Worm (Caenorhabditis elegans) whole organism, mixed stage, embryonic: ENCODE results near the gene srh-37.

Experiments
- M03D4.4 ChIP-seq: sonication (generic microtip); optimal IDR thresholded peaks from 2 replicates; lab custom pipeline; 2017; ENCODE audit warnings: mild to moderate bottlenecking, missing genetic modification characterization, missing compliant biosample characterization
- bed-3 ChIP-seq: fragments of 200-800 bp; sonication (Bioruptor generic); optimal IDR thresholded peaks from 3 replicates; lab custom pipeline; 2018; ENCODE audit warnings: mild to moderate bottlenecking, missing genetic modification characterization, moderate library complexity, missing compliant biosample characterization
- blmp-1 ChIP-seq: fragments of 150-350 bp; optimal IDR thresholded peaks from 2 replicates; lab custom pipeline; 2014; ENCODE audit warnings: missing biosample characterization, missing genetic modification characterization
- ceh-39 ChIP-seq: fragments of 150-350 bp; optimal IDR thresholded peaks from 2 replicates; lab custom pipeline; 2014; ENCODE audit warnings: missing biosample characterization, missing genetic modification characterization
- ceh-43 ChIP-seq: fragments of 200-800 bp; sonication (Bioruptor generic); optimal IDR thresholded peaks from 2 replicates; lab custom pipeline; 2018; ENCODE audit warnings: mild to moderate bottlenecking, missing genetic modification characterization, moderate library complexity, missing compliant biosample characterization
- ceh-83 ChIP-seq: fragments of 200-800 bp; sonication (Bioruptor generic); optimal IDR thresholded peaks from 2 replicates; lab custom pipeline; 2018; ENCODE audit warnings: mild to moderate bottlenecking, missing genetic modification characterization, missing compliant biosample characterization
- ces-1 ChIP-seq: fragments of 150-350 bp; optimal IDR thresholded peaks from 2 replicates; lab custom pipeline; 2014; ENCODE audit warnings: missing biosample characterization, missing genetic modification reagents, missing genetic modification characterization
- cnd-1 ChIP-seq: fragments of 200-800 bp; sonication (Bioruptor generic); optimal IDR thresholded peaks from 2 replicates; lab custom pipeline; 2018; ENCODE audit warnings: mild to moderate bottlenecking, missing genetic modification characterization, missing compliant biosample characterization
- drap-1 ChIP-seq: fragments of 200-800 bp; sonication (Bioruptor generic); optimal IDR thresholded peaks from 3 replicates; lab custom pipeline; 2018; ENCODE audit warnings: mild to moderate bottlenecking, missing genetic modification characterization, missing compliant biosample characterization
- elt-1 ChIP-seq: sonication (generic microtip); optimal IDR thresholded peaks from 2 replicates; lab custom pipeline; 2017; ENCODE audit warnings: missing genetic modification characterization, mild to moderate bottlenecking, missing compliant biosample characterization, antibody characterized with exemption, moderate library complexity, borderline replicate concordance; ENCODE audit not compliant: insufficient read depth
- elt-3 ChIP-seq: fragments of 150-350 bp; optimal IDR thresholded peaks from 2 replicates; lab custom pipeline; 2014; ENCODE audit warnings: missing biosample characterization, missing genetic modification characterization
- flh-1 ChIP-seq: fragments of 200-800 bp; sonication (Bioruptor generic); optimal IDR thresholded peaks from 2 replicates; lab custom pipeline; 2018; ENCODE audit warnings: mild to moderate bottlenecking, missing genetic modification characterization, moderate library complexity, missing compliant biosample characterization
- ham-2 ChIP-seq: fragments of 200-800 bp; sonication (Bioruptor generic); optimal IDR thresholded peaks from 2 replicates; lab custom pipeline; 2018; ENCODE audit warnings: mild to moderate bottlenecking, missing genetic modification characterization, missing compliant biosample characterization
- hlh-1 ChIP-seq: fragments of 150-350 bp; optimal IDR thresholded peaks from 2 replicates; lab custom pipeline; 2014; ENCODE audit warnings: missing biosample characterization, missing genetic modification reagents, missing genetic modification characterization
- lin-13 ChIP-seq: fragments of 150-350 bp; optimal IDR thresholded peaks from 2 replicates; lab custom pipeline; 2014; ENCODE audit warnings: missing biosample characterization, missing genetic modification characterization
- lin-32 ChIP-seq: fragments of 200-800 bp; sonication (Bioruptor generic); optimal IDR thresholded peaks from 2 replicates; lab custom pipeline; 2018; ENCODE audit warnings: mild to moderate bottlenecking, missing genetic modification characterization, missing compliant biosample characterization
- lsy-2 ChIP-seq: fragments of 150-350 bp; optimal IDR thresholded peaks from 2 replicates; lab custom pipeline; 2014; ENCODE audit warnings: missing biosample characterization, missing genetic modification characterization
- mab-5 ChIP-seq: fragments of 150-350 bp; optimal IDR thresholded peaks from 2 replicates; lab custom pipeline; 2014; ENCODE audit warnings: missing biosample characterization, missing genetic modification characterization
- mep-1 ChIP-seq: fragments of 150-350 bp; optimal IDR thresholded peaks from 2 replicates; lab custom pipeline; 2017; ENCODE audit warnings: missing biosample characterization, missing genetic modification reagents, missing genetic modification characterization, inconsistent platforms
- mls-2 ChIP-seq: sonication (generic microtip); optimal IDR thresholded peaks from 2 replicates; lab custom pipeline; 2016; ENCODE audit warnings: mild to moderate bottlenecking, missing genetic modification characterization, moderate library complexity, missing compliant biosample characterization
- nhr-12 ChIP-seq: fragments of 150-350 bp; optimal IDR thresholded peaks from 2 replicates; lab custom pipeline; 2014; ENCODE audit warnings: missing biosample characterization, missing genetic modification characterization
- nhr-2 ChIP-seq: fragments of 150-350 bp; optimal IDR thresholded peaks from 2 replicates; lab custom pipeline; 2014; ENCODE audit warnings: missing biosample characterization, missing genetic modification characterization
- nhr-237 ChIP-seq: fragments of 150-350 bp; optimal IDR thresholded peaks from 2 replicates; lab custom pipeline; 2014; ENCODE audit warnings: missing biosample characterization, missing genetic modification characterization
- nhr-28 ChIP-seq: fragments of 150-350 bp; optimal IDR thresholded peaks from 2 replicates; lab custom pipeline; 2014; ENCODE audit warnings: missing biosample characterization, missing genetic modification characterization
- nhr-76 ChIP-seq: sonication (generic microtip); optimal IDR thresholded peaks from 2 replicates; lab custom pipeline; 2017; ENCODE audit warnings: missing biosample characterization, missing genetic modification characterization
- pha-4 ChIP-seq: fragments of 150-350 bp; optimal IDR thresholded peaks from 2 replicates; lab custom pipeline; 2018; ENCODE audit warnings: missing biosample characterization, missing genetic modification reagents, missing genetic modification characterization
- sem-2 ChIP-seq: fragments of 200-800 bp; sonication (Bioruptor generic); optimal IDR thresholded peaks from 2 replicates; lab custom pipeline; 2018; ENCODE audit warnings: mild to moderate bottlenecking, missing genetic modification characterization, missing compliant biosample characterization
- snpc-4 ChIP-seq: fragments of 150-350 bp; optimal IDR thresholded peaks from 2 replicates; lab custom pipeline; 2014; ENCODE audit warnings: missing biosample characterization, missing genetic modification characterization
- sptf-1 ChIP-seq: sonication (generic microtip); optimal IDR thresholded peaks from 2 replicates; lab custom pipeline; 2017; ENCODE audit warnings: mild to moderate bottlenecking, missing genetic modification characterization, moderate library complexity, missing compliant biosample characterization
- tbx-8 ChIP-seq: fragments of 200-800 bp; sonication (Bioruptor generic); optimal IDR thresholded peaks from 2 replicates; lab custom pipeline; 2018; ENCODE audit warnings: mild to moderate bottlenecking, missing genetic modification characterization, moderate library complexity, missing compliant biosample characterization
- unc-120 ChIP-seq: sonication (generic microtip); optimal IDR thresholded peaks from 2 replicates; lab custom pipeline; 2017; ENCODE audit warnings: missing genetic modification characterization, missing compliant biosample characterization; ENCODE audit not compliant: poor library complexity, severe bottlenecking
- unc-39 ChIP-seq: fragments of 150-350 bp; optimal IDR thresholded peaks from 2 replicates; lab custom pipeline; 2014; ENCODE audit warnings: missing biosample characterization, missing genetic modification characterization
- unc-62 ChIP-seq: fragments of 150-350 bp; optimal IDR thresholded peaks from 2 replicates; lab custom pipeline; 2014; ENCODE audit warnings: missing biosample characterization, missing genetic modification reagents, missing genetic modification characterization
- zip-8 ChIP-seq: fragments of 150-350 bp; optimal IDR thresholded peaks from 2 replicates; lab custom pipeline; 2014; ENCODE audit warnings: missing biosample characterization, missing genetic modification characterization
- ztf-11 ChIP-seq: fragments of 150-350 bp; optimal IDR thresholded peaks from 2 replicates; lab custom pipeline; 2014; ENCODE audit warnings: missing biosample characterization, missing genetic modification characterization

The srh-37 gene

ce11 chrV:543169-543568 is 30.8 kb upstream of the srh-37 start, which contains the start of gene C14C6.3:
Gene C14C6.3 (plus strand): TSS chrV:543469.
- TF ChIP-seq pha-4 (tag; lab: Kevin White, UChicago) (no peak), elt-1 (tag; lab: Kevin White, UChicago) (no peak), flh-1 (GFP tag; lab: Kevin White, UChicago) (no peak)

DNA sequence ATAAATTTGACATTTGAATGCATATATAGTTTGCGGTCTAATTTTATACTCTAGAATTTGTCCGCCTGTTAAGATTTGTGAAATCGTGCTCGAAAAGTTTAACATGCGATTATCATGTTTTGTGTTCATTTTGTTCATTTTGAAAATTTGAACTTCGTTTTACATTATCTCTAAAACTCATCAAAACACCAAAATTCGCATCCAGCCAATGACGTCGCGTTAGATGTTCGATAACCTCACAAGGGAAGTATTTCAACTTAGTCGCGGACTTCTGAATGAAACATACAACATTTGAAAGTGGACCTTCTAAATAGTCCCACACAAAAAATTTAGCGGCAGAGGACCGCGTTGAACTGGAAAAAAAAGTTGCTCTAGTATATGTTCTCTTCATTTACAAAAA is 29.1 kb upstream of the srh-37 start:
- TF ChIP-seq lin-13 (tag; lab: Kevin White, UChicago), result no peak
- TF ChIP-seq nhr-28, result no peak
- no peak for TF ChIP-seq nhr-2
- TF ChIP-seq zip-8, result no peak
- TF ChIP-seq drap-1 (GFP tag; lab: Kevin White, UChicago), result no peak
- no peak for TF ChIP-seq unc-62 (GFP tag; lab: Kevin White, UChicago)
- no peak for TF ChIP-seq unc-120
- TF ChIP-seq tbx-8 (GFP tag; lab: Kevin White, UChicago), result no peak
- TF ChIP-seq ceh-39 (tag; lab: Kevin White, UChicago), result no peak
- TF ChIP-seq ceh-83 (GFP tag; lab: Kevin White, UChicago), result no peak
- TF ChIP-seq unc-39, result no peak
- no peak for TF ChIP-seq mep-1
- TF ChIP-seq M03D4.4 (tag; lab: Kevin White, UChicago), result no peak
- TF ChIP-seq nhr-12 (tag; lab: Kevin White, UChicago), result no peak
- TF ChIP-seq lsy-2 (tag; lab: Kevin White, UChicago), result no peak
- TF ChIP-seq pha-4 (tag; lab: Kevin White, UChicago), result no peak

- TF ChIP-seq lsy-2 (tag; lab: Kevin White, UChicago) (no peak), nhr-237 (tag; lab: Kevin White, UChicago) (no peak), elt-1 (tag; lab: Kevin White, UChicago) (peak; percentile 77)
These were observed 26.8 kb upstream of the srh-37 start, which contains the start of gene nhr-155 for ce11 chrV:539040-539510. Gene nhr-155 (plus strand): TSS chrV:539460.

DNA sequence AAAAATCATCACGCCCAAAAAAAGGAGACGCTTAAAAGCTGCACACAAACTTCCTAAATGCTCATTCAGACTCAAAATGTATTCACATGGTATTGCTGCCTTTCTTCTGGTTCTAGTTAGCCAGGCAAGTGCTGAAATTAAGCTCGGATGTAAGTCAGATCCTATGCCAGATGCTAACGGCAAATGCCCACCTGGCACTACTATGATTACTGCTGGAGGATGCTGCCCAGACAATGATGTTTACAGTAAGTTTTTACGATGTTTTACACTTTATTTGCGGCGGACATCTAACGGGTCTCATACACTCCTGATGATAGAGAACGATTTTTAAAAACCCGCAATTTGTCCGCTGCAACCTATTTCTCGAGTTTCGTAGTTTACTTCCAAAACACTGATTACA is 24.3 kb upstream of the srh-37 start, which contains the start of gene C14C6.5:
Gene C14C6.5 (plus strand): TSS at position 58 of the 400 bp plus-strand sequence.
- TF ChIP-seq nhr-2, result no peak
- TF ChIP-seq ham-2 (GFP tag; lab: Kevin White, UChicago), result no peak
- no peak for TF ChIP-seq M03D4.4 (tag; lab: Kevin White, UChicago)
- no peak for TF ChIP-seq unc-39
- TF ChIP-seq mep-1, result no peak
- TF ChIP-seq ztf-11, result no peak
- TF ChIP-seq bed-3 (GFP tag; lab: Kevin White, UChicago), result no peak
- TF ChIP-seq mls-2, result no peak
- no peak for TF ChIP-seq unc-62 (GFP tag; lab: Kevin White, UChicago)
- no peak for TF ChIP-seq cnd-1 (tag; lab: Kevin White, UChicago)
- no peak for TF ChIP-seq snpc-4
- no peak for TF ChIP-seq ceh-83 (GFP tag; lab: Kevin White, UChicago)
- no peak for TF ChIP-seq nhr-237 (tag; lab: Kevin White, UChicago)
- no peak for TF ChIP-seq unc-120
- TF ChIP-seq sem-2 (GFP tag; lab: Kevin White, UChicago), result no peak

DNA sequence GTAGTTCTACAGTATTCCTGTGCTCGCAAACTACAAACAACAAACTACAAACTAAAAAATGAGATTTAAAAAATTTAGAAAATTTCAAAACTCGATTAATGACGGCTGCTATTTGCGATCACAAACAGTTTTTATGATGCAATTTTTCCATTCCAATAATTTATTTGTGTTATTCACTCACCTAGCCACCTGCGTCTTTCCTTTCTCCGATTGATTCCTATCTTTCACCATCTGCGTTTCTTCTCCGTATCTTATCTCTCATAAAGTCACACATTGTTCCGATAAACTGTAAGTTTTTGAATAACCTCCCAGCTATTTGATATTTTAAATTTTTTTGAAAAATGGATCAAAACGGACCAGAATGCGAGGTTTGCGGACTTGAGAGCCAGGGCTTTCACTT is 21.9 kb upstream of the srh-37 start, which contains the start of gene nhr-132:
Gene nhr-132 (plus strand): TSS at position 271 of the 400 bp plus-strand sequence.
- TF ChIP-seq elt-1 (tag; lab: Kevin White, UChicago), result peak; percentile 3
- TF ChIP-seq nhr-2, result no peak

DNA sequence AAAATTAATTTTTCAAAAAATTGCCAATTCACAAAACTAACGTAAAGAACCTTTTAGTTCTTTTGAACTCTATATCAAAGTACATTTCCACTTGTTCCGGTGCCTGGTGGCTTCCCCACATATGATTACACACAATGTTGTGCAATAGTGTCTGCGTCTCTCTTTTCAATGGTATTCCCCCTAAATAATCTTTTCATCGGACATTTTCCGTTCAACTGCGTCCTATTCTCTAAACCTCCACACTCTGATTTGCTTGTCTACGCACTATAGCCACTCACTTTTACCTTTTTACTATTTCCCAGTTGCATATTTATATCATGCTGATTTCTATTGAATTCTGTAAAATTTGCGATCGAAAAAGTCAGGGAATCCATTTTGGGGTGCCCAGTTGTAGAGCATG is 19.7 kb upstream of the srh-37 start, which contains the start of gene nhr-58:
Gene nhr-58 (plus strand): TSS at position 214 of the 400 bp plus-strand sequence.
- peak; percentile 27 for TF ChIP-seq unc-120
- TF ChIP-seq ceh-39 (tag; lab: Kevin White, UChicago), result no peak
- TF ChIP-seq lsy-2 (tag; lab: Kevin White, UChicago), result no peak
- TF ChIP-seq nhr-76, result no peak
- no peak for TF ChIP-seq M03D4.4 (tag; lab: Kevin White, UChicago)
- no peak for TF ChIP-seq ceh-43
- TF ChIP-seq mab-5 (tag; lab: Kevin White, UChicago), result no peak
- TF ChIP-seq ceh-83 (GFP tag; lab: Kevin White, UChicago), result no peak
- TF ChIP-seq cnd-1 (tag; lab: Kevin White, UChicago), result no peak
- no peak for TF ChIP-seq drap-1 (GFP tag; lab: Kevin White, UChicago)
- TF ChIP-seq nhr-28, result no peak
- no peak for TF ChIP-seq zip-8
- TF ChIP-seq elt-3, result peak; percentile 83
- no peak for TF ChIP-seq hlh-1
- TF ChIP-seq sem-2 (GFP tag; lab: Kevin White, UChicago), result no peak
- no peak for TF ChIP-seq nhr-12 (tag; lab: Kevin White, UChicago)
- peak; percentile 54 for TF ChIP-seq elt-1 (tag; lab: Kevin White, UChicago)
- no peak for TF ChIP-seq blmp-1 (tag; lab: Kevin White, UChicago)
- no peak for TF ChIP-seq bed-3 (GFP tag; lab: Kevin White, UChicago)
- no peak for TF ChIP-seq tbx-8 (GFP tag; lab: Kevin White, UChicago)
- TF ChIP-seq unc-62 (GFP tag; lab: Kevin White, UChicago), result no peak
- TF ChIP-seq ces-1 (GFP tag; lab: Kevin White, UChicago), result peak; percentile 61
- TF ChIP-seq mep-1, result no peak
- TF ChIP-seq ham-2 (GFP tag; lab: Kevin White, UChicago), result peak; percentile 59
- TF ChIP-seq sptf-1, result no peak
- TF ChIP-seq lin-13 (tag; lab: Kevin White, UChicago), result no peak
- peak; percentile 2 for TF ChIP-seq mls-2
- peak; percentile 17 for TF ChIP-seq pha-4 (tag; lab: Kevin White, UChicago)
- no peak for TF ChIP-seq unc-39
- TF ChIP-seq ztf-11, result no peak
- TF ChIP-seq snpc-4, result no peak
- no peak for TF ChIP-seq lin-32 (GFP tag; lab: Kevin White, UChicago)
- no peak for TF ChIP-seq nhr-2
